Fruit fly (Drosophila melanogaster) whole organism, prepupa: ENCODE data around the gene CG34135.

Experiments used
- Blimp-1 ChIP-seq: fragments of 200-800 bp; sonication (Bioruptor generic); optimal IDR thresholded peaks from 3 replicates; lab custom pipeline; 2017; ENCODE audit warnings: missing biosample characterization, missing genetic modification characterization, mild to moderate bottlenecking, moderate library complexity, missing genetic modification reagents
- CG10631 ChIP-seq: fragments of 200-800 bp; sonication (Bioruptor generic); optimal IDR thresholded peaks from 2 replicates; lab custom pipeline; 2016; ENCODE audit warnings: missing biosample characterization, missing genetic modification characterization
- CG10669 ChIP-seq: fragments of 200-800 bp; sonication (Bioruptor generic); optimal IDR thresholded peaks from 3 replicates; lab custom pipeline; 2018; ENCODE audit warnings: missing biosample characterization, mild to moderate bottlenecking, missing genetic modification characterization, moderate library complexity
- CG11294 ChIP-seq: fragments of 200-800 bp; sonication (Bioruptor generic); IDR thresholded peaks from 2 replicates; pipeline ENCODE4 v1.3.6; 2022; ENCODE audit warnings: missing biosample characterization, missing genetic modification characterization
- CG11762 ChIP-seq: fragments of 200-800 bp; sonication (Bioruptor generic); optimal IDR thresholded peaks from 3 replicates; lab custom pipeline; 2016; ENCODE audit warnings: missing biosample characterization, missing genetic modification characterization; ENCODE audit not compliant: insufficient read depth
- CG11902 ChIP-seq: fragments of 200-800 bp; sonication (Bioruptor generic); optimal IDR thresholded peaks from 3 replicates; lab custom pipeline; 2016; ENCODE audit warnings: missing biosample characterization, missing genetic modification characterization
- CG1621 ChIP-seq: fragments of 200-800 bp; sonication (Bioruptor generic); optimal IDR thresholded peaks from 3 replicates; lab custom pipeline; 2018; ENCODE audit warnings: missing biosample characterization, mild to moderate bottlenecking, missing genetic modification characterization
- CG3032 ChIP-seq: fragments of 200-800 bp; optimal IDR thresholded peaks from 2 replicates; lab custom pipeline; 2019; ENCODE audit warnings: missing biosample characterization, mild to moderate bottlenecking, missing genetic modification characterization, moderate library complexity
- CG31627 ChIP-seq: fragments of 200-800 bp; sonication (Bioruptor generic); optimal IDR thresholded peaks from 3 replicates; lab custom pipeline; 2016; ENCODE audit warnings: missing biosample characterization, missing genetic modification characterization
- CG32006 ChIP-seq: fragments of 200-800 bp; sonication (Bioruptor generic); optimal IDR thresholded peaks from 3 replicates; lab custom pipeline; 2017; ENCODE audit warnings: missing biosample characterization, mild to moderate bottlenecking, missing genetic modification characterization
- CG34406 ChIP-seq: fragments of 200-800 bp; sonication (Bioruptor generic); optimal IDR thresholded peaks from 3 replicates; lab custom pipeline; 2016; ENCODE audit warnings: missing biosample characterization, missing genetic modification characterization
- CG3919 ChIP-seq: fragments of 200-800 bp; sonication (Bioruptor generic); optimal IDR thresholded peaks from 3 replicates; lab custom pipeline; 2016; ENCODE audit warnings: missing biosample characterization, missing genetic modification characterization
- CG6163 ChIP-seq: fragments of 200-800 bp; sonication (Bioruptor generic); IDR thresholded peaks from 3 replicates; pipeline ENCODE4 v1.3.6; 2022; ENCODE audit warnings: missing biosample characterization, missing genetic modification characterization
- CG6276 ChIP-seq: fragments of 200-800 bp; sonication (Bioruptor generic); optimal IDR thresholded peaks from 2 replicates; lab custom pipeline; 2017; ENCODE audit warnings: missing biosample characterization, mild to moderate bottlenecking, missing genetic modification characterization
- CG6792 ChIP-seq: fragments of 200-800 bp; sonication (Bioruptor generic); optimal IDR thresholded peaks from 3 replicates; lab custom pipeline; 2016; ENCODE audit warnings: missing biosample characterization, missing genetic modification characterization
- CG6808 ChIP-seq: fragments of 200-800 bp; sonication (Bioruptor generic); optimal IDR thresholded peaks from 3 replicates; lab custom pipeline; 2017; ENCODE audit warnings: missing biosample characterization, missing genetic modification characterization, mild to moderate bottlenecking, moderate library complexity, missing genetic modification reagents
- CG6854 ChIP-seq: fragments of 200-800 bp; sonication (Bioruptor generic); optimal IDR thresholded peaks from 2 replicates; lab custom pipeline; 2017; ENCODE audit warnings: missing biosample characterization, mild to moderate bottlenecking, missing genetic modification characterization
- CG8119 ChIP-seq: fragments of 200-800 bp; sonication (Bioruptor generic); IDR thresholded peaks from 3 replicates; pipeline ENCODE4 v1.3.6; 2022; ENCODE audit warnings: missing biosample characterization, missing genetic modification characterization
- CG8319 ChIP-seq: fragments of 200-800 bp; sonication (Bioruptor generic); optimal IDR thresholded peaks from 3 replicates; lab custom pipeline; 2016; ENCODE audit warnings: missing biosample characterization, missing genetic modification characterization
- CG8632 ChIP-seq: fragments of 200-800 bp; sonication (Bioruptor generic); optimal IDR thresholded peaks from 3 replicates; lab custom pipeline; 2016; ENCODE audit warnings: missing biosample characterization, missing genetic modification characterization
- CG9139 ChIP-seq: fragments of 200-800 bp; sonication (Bioruptor generic); optimal IDR thresholded peaks from 3 replicates; lab custom pipeline; 2017; ENCODE audit warnings: missing biosample characterization, mild to moderate bottlenecking, missing genetic modification characterization
- Eip78C ChIP-seq: fragments of 200-800 bp; sonication (Bioruptor generic); peaks from one replicate; lab custom pipeline; 2016; ENCODE audit warnings: missing biosample characterization, missing genetic modification characterization
- Eip93F ChIP-seq: fragments of 200-800 bp; sonication (Bioruptor generic); optimal IDR thresholded peaks from 2 replicates; lab custom pipeline; 2016; ENCODE audit warnings: missing biosample characterization, mild to moderate bottlenecking, missing genetic modification characterization
- Ets21C ChIP-seq: fragments of 200-800 bp; sonication (Bioruptor generic); optimal IDR thresholded peaks from 3 replicates; lab custom pipeline; 2016; ENCODE audit warnings: missing biosample characterization, missing genetic modification characterization
- Ets96B ChIP-seq: fragments of 200-800 bp; optimal IDR thresholded peaks from 2 replicates; lab custom pipeline; 2019; ENCODE audit warnings: missing biosample characterization, mild to moderate bottlenecking, missing genetic modification characterization, moderate library complexity
- Gug ChIP-seq: fragments of 200-800 bp; sonication (Bioruptor generic); IDR thresholded peaks from 2 replicates; pipeline ENCODE4 v1.3.6; 2022; ENCODE audit warnings: missing biosample characterization, missing genetic modification characterization
- Hr38 ChIP-seq: sonication (Bioruptor generic); optimal IDR thresholded peaks from 2 replicates; lab custom pipeline; 2016; ENCODE audit warnings: missing biosample characterization, missing genetic modification characterization
- Hr39 ChIP-seq: fragments of 200-800 bp; sonication (Bioruptor generic); optimal IDR thresholded peaks from 2 replicates; lab custom pipeline; 2016; ENCODE audit warnings: missing biosample characterization, missing genetic modification characterization
- Hr4 ChIP-seq: fragments of 200-800 bp; sonication (Bioruptor generic); optimal IDR thresholded peaks from 3 replicates; lab custom pipeline; 2016; ENCODE audit warnings: missing biosample characterization, missing genetic modification characterization
- Lpt ChIP-seq: fragments of 200-800 bp; sonication (Bioruptor generic); optimal IDR thresholded peaks from 3 replicates; lab custom pipeline; 2016; ENCODE audit warnings: missing biosample characterization, missing genetic modification characterization
- Met ChIP-seq: fragments of 200-800 bp; sonication (Bioruptor generic); optimal IDR thresholded peaks from 3 replicates; lab custom pipeline; 2016; ENCODE audit warnings: missing biosample characterization, missing genetic modification characterization
- OdsH ChIP-seq: fragments of 200-800 bp; sonication (Bioruptor generic); optimal IDR thresholded peaks from 3 replicates; lab custom pipeline; 2016; ENCODE audit warnings: missing biosample characterization, missing genetic modification characterization
- Smox ChIP-seq: fragments of 200-800 bp; sonication (Bioruptor generic); optimal IDR thresholded peaks from 3 replicates; lab custom pipeline; 2016; ENCODE audit warnings: missing biosample characterization, missing genetic modification characterization
- Sox102F ChIP-seq: fragments of 200-800 bp; sonication (Bioruptor generic); optimal IDR thresholded peaks from 2 replicates; lab custom pipeline; 2016; ENCODE audit warnings: missing biosample characterization, mild to moderate bottlenecking, missing genetic modification characterization
- Sox14 ChIP-seq: fragments of 200-800 bp; sonication (Bioruptor generic); optimal IDR thresholded peaks from 3 replicates; lab custom pipeline; 2016; ENCODE audit warnings: missing biosample characterization, missing genetic modification characterization
- acj6 ChIP-seq: fragments of 200-800 bp; sonication (Bioruptor generic); optimal IDR thresholded peaks from 3 replicates; lab custom pipeline; 2016; ENCODE audit warnings: missing biosample characterization, missing genetic modification characterization
- cyc ChIP-seq: fragments of 200-800 bp; sonication (Bioruptor generic); optimal IDR thresholded peaks from 3 replicates; lab custom pipeline; 2016; ENCODE audit warnings: missing biosample characterization, missing genetic modification characterization
- dsx ChIP-seq: fragments of 200-800 bp; optimal IDR thresholded peaks from 3 replicates; lab custom pipeline; 2019; ENCODE audit warnings: missing biosample characterization, mild to moderate bottlenecking, missing genetic modification characterization, moderate library complexity; ENCODE audit not compliant: poor library complexity, severe bottlenecking
- eg ChIP-seq: fragments of 200-800 bp; sonication (Bioruptor generic); IDR thresholded peaks from 3 replicates; pipeline ENCODE4 v1.3.6; 2022; ENCODE audit warnings: missing biosample characterization, missing genetic modification characterization
- esn ChIP-seq: fragments of 200-800 bp; sonication (Bioruptor generic); optimal IDR thresholded peaks from 2 replicates; lab custom pipeline; 2016; ENCODE audit warnings: missing biosample characterization, mild to moderate bottlenecking, missing genetic modification characterization, moderate library complexity
- fkh ChIP-seq: fragments of 200-800 bp; sonication (Bioruptor generic); optimal IDR thresholded peaks from 3 replicates; lab custom pipeline; 2017; ENCODE audit warnings: missing biosample characterization, mild to moderate bottlenecking, missing genetic modification characterization, moderate library complexity
- lz ChIP-seq: fragments of 200-800 bp; sonication (Bioruptor generic); optimal IDR thresholded peaks from 3 replicates; lab custom pipeline; 2016; ENCODE audit warnings: missing biosample characterization, missing genetic modification characterization
- net ChIP-seq: fragments of 200-800 bp; sonication (Bioruptor generic); optimal IDR thresholded peaks from 3 replicates; lab custom pipeline; 2016; ENCODE audit warnings: missing biosample characterization, missing genetic modification characterization
- pdm3 ChIP-seq: fragments of 200-800 bp; sonication (Bioruptor generic); optimal IDR thresholded peaks from 3 replicates; lab custom pipeline; 2016; ENCODE audit warnings: missing biosample characterization, missing genetic modification characterization
- svp ChIP-seq: fragments of 200-800 bp; sonication (Bioruptor generic); peaks from one replicate; lab custom pipeline; 2016; ENCODE audit warnings: missing biosample characterization, missing genetic modification characterization
- topi ChIP-seq: fragments of 200-800 bp; sonication (Bioruptor generic); optimal IDR thresholded peaks from 3 replicates; lab custom pipeline; 2016; ENCODE audit warnings: missing biosample characterization, missing genetic modification characterization
- vri ChIP-seq: fragments of 200-800 bp; sonication (Bioruptor generic); optimal IDR thresholded peaks from 3 replicates; lab custom pipeline; 2016; ENCODE audit warnings: missing biosample characterization, mild to moderate bottlenecking, missing genetic modification characterization

Gene CG34135

dm6 chr3R:8747134-8747870, 20.7 kb downstream of the CG34135 start, which contains the start of the genes CG9801 and Nasp (continued):
- TF ChIP-seq CG10669 (GFP tag; lab: Kevin White, UChicago): peak; percentile 4
- TF ChIP-seq CG9139 (GFP tag; lab: Kevin White, UChicago): peak; percentile 35
- TF ChIP-seq CG8119 (GFP tag; lab: Robert Waterston, UW): 0 out of 3 replicates have a peak, but pooled peaks have one; percentile 20
- TF ChIP-seq CG3919 (GFP tag; lab: Kevin White, UChicago): peak; percentile 37
- TF ChIP-seq esn (GFP tag; lab: Kevin White, UChicago): peak; percentile 4
- no peak for TF ChIP-seq cyc (GFP tag; lab: Kevin White, UChicago)
- TF ChIP-seq acj6 (GFP tag; lab: Kevin White, UChicago): no peak
- no peak for TF ChIP-seq Gug (GFP tag; lab: Robert Waterston, UW)

DNA sequence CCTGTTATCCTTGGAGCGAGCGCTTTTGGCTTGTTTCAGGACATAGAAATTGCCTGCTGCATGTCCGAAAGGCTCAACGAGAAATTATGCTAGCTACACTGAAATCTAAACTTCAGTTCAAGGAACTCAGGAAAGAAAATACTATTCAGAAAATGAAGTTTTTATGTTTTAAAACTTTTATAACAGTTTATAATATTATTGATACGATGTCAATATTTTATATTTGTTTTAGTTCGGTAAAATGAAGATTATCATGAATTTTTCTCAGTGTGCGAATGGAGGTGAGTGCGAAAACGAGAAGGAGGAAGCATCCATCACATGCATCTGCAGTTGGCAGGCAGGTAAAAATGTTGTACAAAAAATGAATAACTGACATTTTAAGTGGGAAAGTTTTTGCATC, 21.6 kb downstream of the CG34135 start:
- TF ChIP-seq Hr39 (GFP tag; lab: Kevin White, UChicago) (peak; percentile 68), Met (peak; percentile 89), topi (peak; percentile 85), net (GFP tag; lab: Kevin White, UChicago) (peak; percentile 85), CG11294 (peak; percentile 59), Blimp-1 (GFP tag; lab: Kevin White, UChicago) (peak; percentile 26), cyc (GFP tag; lab: Kevin White, UChicago) (peak; percentile 79), Hr4 (peak; percentile 88), CG11902 (GFP tag; lab: Kevin White, UChicago) (peak; percentile 64), CG6808 (GFP tag; lab: Kevin White, UChicago) (peak; percentile 69), CG6163 (peak; percentile 85), CG31627 (peak; percentile 70), CG6276 (GFP tag; lab: Kevin White, UChicago) (peak; percentile 79), CG10631 (GFP tag; lab: Kevin White, UChicago) (peak; percentile 77), dsx (GFP tag; lab: Kevin White, UChicago) (peak; percentile 75), CG1621 (tag; lab: Kevin White, UChicago) (peak; percentile 59), CG34406 (GFP tag; lab: Kevin White, UChicago) (peak; percentile 88), Sox14 (GFP tag; lab: Kevin White, UChicago) (peak; percentile 62), CG8632 (peak; percentile 79), CG6792 (GFP tag; lab: Kevin White, UChicago) (peak; percentile 79), Ets21C (peak; percentile 46), Hr38 (no peak), eg (GFP tag; lab: Robert Waterston, UW) (peak; percentile 88), svp (GFP tag; lab: Kevin White, UChicago) (peak; percentile 93), esn (GFP tag; lab: Kevin White, UChicago) (peak; percentile 89), Ets96B (tag; lab: Kevin White, UChicago) (peak; percentile 82), CG9139 (GFP tag; lab: Kevin White, UChicago) (peak; percentile 56), pdm3 (GFP tag; lab: Kevin White, UChicago) (peak; percentile 83), fkh (GFP tag; lab: Kevin White, UChicago) (no peak), CG11762 (GFP tag; lab: Kevin White, UChicago) (peak; percentile 71), CG8319 (GFP tag; lab: Kevin White, UChicago) (peak; percentile 73), Eip93F (GFP tag; lab: Kevin White, UChicago) (no peak), OdsH (GFP tag; lab: Kevin White, UChicago) (peak; percentile 84), Smox (peak; percentile 86), CG32006 (GFP tag; lab: Kevin White, UChicago) (peak; percentile 86), lz (GFP tag; lab: Kevin White, UChicago) (peak; percentile 81), Eip78C (GFP tag; lab: Kevin White, UChicago) (peak; percentile 96), CG10669 (GFP tag; lab: Kevin White, UChicago) (peak; percentile 79), CG6854 (GFP tag; lab: Kevin White, UChicago) (peak; percentile 33), CG3919 (GFP tag; lab: Kevin White, UChicago) (peak; percentile 86), Lpt (GFP tag; lab: Kevin White, UChicago) (peak; percentile 39), acj6 (GFP tag; lab: Kevin White, UChicago) (peak; percentile 88), vri (GFP tag; lab: Kevin White, UChicago) (peak; percentile 64), CG8119 (GFP tag; lab: Robert Waterston, UW) (peak; percentile 85), Sox102F (GFP tag; lab: Kevin White, UChicago) (peak; percentile 81), CG3032 (tag; lab: Kevin White, UChicago) (peak; percentile 74)
